Worm (Caenorhabditis elegans) whole organism, L1 larva: ENCODE data around the gene hex-3.

Source experiments
- C04F5.9 ChIP-seq: sonication (generic microtip); optimal IDR thresholded peaks from 2 replicates; lab custom pipeline; 2016; ENCODE audit warnings: missing genetic modification characterization, missing compliant biosample characterization
- C16A3.4 ChIP-seq: fragments of 150-350 bp; optimal IDR thresholded peaks from 2 replicates; lab custom pipeline; 2014; ENCODE audit warnings: missing biosample characterization, missing genetic modification characterization
- C34B4.2 ChIP-seq: sonication (generic microtip); optimal IDR thresholded peaks from 2 replicates; lab custom pipeline; 2017; ENCODE audit warnings: mild to moderate bottlenecking, missing genetic modification characterization, missing compliant biosample characterization
- Y116A8C.19 ChIP-seq: sonication (generic microtip); optimal IDR thresholded peaks from 2 replicates; lab custom pipeline; 2016; ENCODE audit warnings: missing compliant biosample characterization, missing genetic modification characterization, borderline replicate concordance
- aha-1 ChIP-seq: fragments of 150-350 bp; optimal IDR thresholded peaks from 2 replicates; lab custom pipeline; 2014; ENCODE audit warnings: missing biosample characterization, missing genetic modification characterization
- aly-2 ChIP-seq: fragments of 150-350 bp; optimal IDR thresholded peaks from 2 replicates; lab custom pipeline; 2014; ENCODE audit warnings: missing biosample characterization, missing genetic modification characterization
- blmp-1 ChIP-seq: fragments of 150-350 bp; optimal IDR thresholded peaks from 2 replicates; lab custom pipeline; 2014; ENCODE audit warnings: missing biosample characterization, missing genetic modification characterization
- ceh-63 ChIP-seq: fragments of 200-800 bp; sonication (Bioruptor generic); optimal IDR thresholded peaks from 2 replicates; lab custom pipeline; 2018; ENCODE audit warnings: mild to moderate bottlenecking, missing genetic modification characterization, missing compliant biosample characterization
- ceh-8 ChIP-seq: fragments of 200-800 bp; sonication (Bioruptor generic); optimal IDR thresholded peaks from 2 replicates; lab custom pipeline; 2018; ENCODE audit warnings: mild to moderate bottlenecking, missing genetic modification characterization, moderate library complexity, missing compliant biosample characterization
- ceh-82 ChIP-seq, 3 experiments: fragments of 150-350 bp in 1 of 3; sonication (generic microtip) in 2 of 3; optimal IDR thresholded peaks; 2 replicates each; lab custom pipeline; 2014 to 2017; ENCODE audit warnings: missing biosample characterization in 3 of 3, missing genetic modification characterization in 3 of 3
- ceh-90 ChIP-seq: sonication (generic microtip); optimal IDR thresholded peaks from 2 replicates; lab custom pipeline; 2016; ENCODE audit warnings: missing genetic modification characterization, missing compliant biosample characterization
- ces-1 ChIP-seq: fragments of 150-350 bp; optimal IDR thresholded peaks from 2 replicates; lab custom pipeline; 2014; ENCODE audit warnings: missing biosample characterization, missing genetic modification reagents, missing genetic modification characterization
- dsc-1 ChIP-seq: sonication (generic microtip); optimal IDR thresholded peaks from 2 replicates; lab custom pipeline; 2016; ENCODE audit warnings: mild to moderate bottlenecking, missing genetic modification characterization, missing compliant biosample characterization
- efl-1 ChIP-seq, 4 experiments: fragments of 150-350 bp; optimal IDR thresholded peaks in 3 of 4; peaks in 1 of 4; 1 replicate in 1 of 4; 2 replicates in 3 of 4; lab custom pipeline; 2014; ENCODE audit warnings: missing biosample characterization in 2 of 4, missing genetic modification characterization in 2 of 4, missing genetic modification reagents in 2 of 4
- elt-2 ChIP-seq: sonication (generic microtip); optimal IDR thresholded peaks from 2 replicates; lab custom pipeline; 2016; ENCODE audit warnings: missing genetic modification characterization, mild to moderate bottlenecking, inconsistent platforms, missing compliant biosample characterization, missing genetic modification reagents
- fkh-4 ChIP-seq: sonication (generic microtip); optimal IDR thresholded peaks from 2 replicates; lab custom pipeline; 2016; ENCODE audit warnings: missing compliant biosample characterization, missing genetic modification characterization, borderline replicate concordance
- fkh-8 ChIP-seq: sonication (generic microtip); optimal IDR thresholded peaks from 2 replicates; lab custom pipeline; 2016; ENCODE audit warnings: mild to moderate bottlenecking, missing genetic modification characterization, missing compliant biosample characterization
- fos-1 ChIP-seq: fragments of 150-350 bp; optimal IDR thresholded peaks from 2 replicates; lab custom pipeline; 2014; ENCODE audit warnings: missing biosample characterization, missing genetic modification characterization
- grh-1 ChIP-seq: fragments of 200-800 bp; sonication (Bioruptor generic); IDR thresholded peaks from 2 replicates; pipeline ENCODE4 v1.3.6; 2022; ENCODE audit warnings: missing genetic modification reagents, missing genetic modification characterization, missing compliant biosample characterization
- hlh-17 ChIP-seq: fragments of 200-800 bp; sonication (Bioruptor generic); optimal IDR thresholded peaks from 2 replicates; lab custom pipeline; 2018; ENCODE audit warnings: missing genetic modification characterization, mild to moderate bottlenecking, missing compliant biosample characterization, moderate library complexity, borderline replicate concordance
- irx-1 ChIP-seq: sonication (generic microtip); optimal IDR thresholded peaks from 2 replicates; lab custom pipeline; 2016; ENCODE audit warnings: missing genetic modification characterization, missing compliant biosample characterization
- isw-1 ChIP-seq: fragments of 200-800 bp; sonication (Bioruptor generic); IDR thresholded peaks from 2 replicates; pipeline ENCODE4 v1.3.6; 2022; ENCODE audit warnings: missing genetic modification characterization, missing compliant biosample characterization
- lin-13 ChIP-seq: fragments of 150-350 bp; optimal IDR thresholded peaks from 2 replicates; lab custom pipeline; 2014; ENCODE audit warnings: missing biosample characterization, missing genetic modification reagents, missing genetic modification characterization
- lin-14 ChIP-seq: fragments of 200-800 bp; sonication (Bioruptor generic); optimal IDR thresholded peaks from 2 replicates; lab custom pipeline; 2018; ENCODE audit warnings: mild to moderate bottlenecking, missing genetic modification characterization, moderate library complexity, missing compliant biosample characterization
- lin-15B ChIP-seq: fragments of 150-350 bp; sonication (generic microtip); optimal IDR thresholded peaks from 3 replicates; lab custom pipeline; 2014; ENCODE audit warnings: missing biosample characterization, missing genetic modification characterization
- lir-3 ChIP-seq: sonication (generic microtip); optimal IDR thresholded peaks from 2 replicates; lab custom pipeline; 2016; ENCODE audit warnings: mild to moderate bottlenecking, missing genetic modification characterization, moderate library complexity, missing compliant biosample characterization; ENCODE audit not compliant: poor library complexity
- lsy-2 ChIP-seq, 2 experiments: fragments of 150-350 bp; optimal IDR thresholded peaks; 2 replicates each; lab custom pipeline; 2014; ENCODE audit warnings: missing biosample characterization in 2 of 2, missing genetic modification characterization in 2 of 2
- mef-2 ChIP-seq: fragments of 150-350 bp; optimal IDR thresholded peaks from 2 replicates; lab custom pipeline; 2014; ENCODE audit warnings: missing biosample characterization, missing genetic modification characterization
- mep-1 ChIP-seq: fragments of 150-350 bp; optimal IDR thresholded peaks from 2 replicates; lab custom pipeline; 2014; ENCODE audit warnings: missing biosample characterization, missing genetic modification characterization
- nhr-11 ChIP-seq: fragments of 150-350 bp; optimal IDR thresholded peaks from 2 replicates; lab custom pipeline; 2014; ENCODE audit warnings: missing biosample characterization, missing genetic modification characterization
- nhr-19 ChIP-seq: fragments of 200-800 bp; sonication (Bioruptor generic); conservative IDR thresholded peaks from 2 replicates; pipeline ENCODE4 v1.3.6; 2022; ENCODE audit warnings: missing genetic modification characterization, missing compliant biosample characterization
- nhr-20 ChIP-seq: sonication (generic microtip); optimal IDR thresholded peaks from 2 replicates; lab custom pipeline; 2016; ENCODE audit warnings: mild to moderate bottlenecking, missing genetic modification characterization, missing compliant biosample characterization
- nhr-237 ChIP-seq: fragments of 150-350 bp; optimal IDR thresholded peaks from 2 replicates; lab custom pipeline; 2014; ENCODE audit warnings: missing biosample characterization, missing genetic modification characterization
- nhr-47 ChIP-seq: sonication (generic microtip); optimal IDR thresholded peaks from 2 replicates; lab custom pipeline; 2016; ENCODE audit warnings: mild to moderate bottlenecking, missing genetic modification characterization, moderate library complexity, missing compliant biosample characterization
- nhr-71 ChIP-seq: sonication (generic microtip); optimal IDR thresholded peaks from 2 replicates; lab custom pipeline; 2016; ENCODE audit warnings: mild to moderate bottlenecking, missing genetic modification characterization, moderate library complexity, missing compliant biosample characterization
- nhr-90 ChIP-seq: sonication (generic microtip); optimal IDR thresholded peaks from 2 replicates; lab custom pipeline; 2016; ENCODE audit warnings: mild to moderate bottlenecking, missing genetic modification characterization, missing compliant biosample characterization; ENCODE audit not compliant: poor library complexity
- rnt-1 ChIP-seq: sonication (generic microtip); optimal IDR thresholded peaks from 2 replicates; lab custom pipeline; 2016; ENCODE audit warnings: mild to moderate bottlenecking, missing genetic modification characterization, moderate library complexity, missing compliant biosample characterization
- skn-1 ChIP-seq: fragments of 150-350 bp; optimal IDR thresholded peaks from 2 replicates; lab custom pipeline; 2014; ENCODE audit warnings: missing biosample characterization, missing genetic modification characterization
- snpc-4 ChIP-seq: fragments of 150-350 bp; optimal IDR thresholded peaks from 2 replicates; lab custom pipeline; 2014; ENCODE audit warnings: missing biosample characterization, missing genetic modification characterization
- sox-4 ChIP-seq: sonication (generic microtip); optimal IDR thresholded peaks from 2 replicates; lab custom pipeline; 2016; ENCODE audit warnings: missing genetic modification characterization, missing compliant biosample characterization
- sup-37 ChIP-seq: fragments of 200-800 bp; sonication (Bioruptor generic); optimal IDR thresholded peaks from 2 replicates; lab custom pipeline; 2018; ENCODE audit warnings: mild to moderate bottlenecking, missing genetic modification characterization, missing compliant biosample characterization
- swsn-7 ChIP-seq: sonication (generic microtip); optimal IDR thresholded peaks from 2 replicates; lab custom pipeline; 2016; ENCODE audit warnings: missing genetic modification characterization, missing compliant biosample characterization
- tbx-2 ChIP-seq: sonication (generic microtip); optimal IDR thresholded peaks from 2 replicates; lab custom pipeline; 2016; ENCODE audit warnings: missing genetic modification characterization, missing compliant biosample characterization
- unc-30 ChIP-seq: sonication (generic microtip); optimal IDR thresholded peaks from 2 replicates; lab custom pipeline; 2017; ENCODE audit warnings: missing biosample characterization, missing genetic modification characterization
- unc-62 ChIP-seq: fragments of 150-350 bp; optimal IDR thresholded peaks from 2 replicates; lab custom pipeline; 2014; ENCODE audit warnings: missing biosample characterization, missing genetic modification reagents, missing genetic modification characterization
- unc-86 ChIP-seq: sonication (generic microtip); optimal IDR thresholded peaks from 2 replicates; lab custom pipeline; 2016; ENCODE audit warnings: missing genetic modification characterization, missing compliant biosample characterization
- unc-98 ChIP-seq: fragments of 200-800 bp; sonication (Bioruptor generic); IDR thresholded peaks from 2 replicates; pipeline ENCODE4 v1.3.6; 2022; ENCODE audit warnings: missing genetic modification characterization, missing compliant biosample characterization
- zip-4 ChIP-seq: fragments of 200-800 bp; sonication (Bioruptor generic); optimal IDR thresholded peaks from 2 replicates; lab custom pipeline; 2018; ENCODE audit warnings: mild to moderate bottlenecking, missing genetic modification characterization, moderate library complexity, missing compliant biosample characterization
- ztf-11 ChIP-seq, 2 experiments: sonication (generic microtip); optimal IDR thresholded peaks; 2 replicates each; lab custom pipeline; 2016 to 2017; ENCODE audit warnings: missing genetic modification characterization in 2 of 2, missing biosample characterization in 1 of 2, missing compliant biosample characterization in 1 of 2
- ztf-4 ChIP-seq: fragments of 150-350 bp; optimal IDR thresholded peaks from 2 replicates; lab custom pipeline; 2014; ENCODE audit warnings: missing biosample characterization, missing genetic modification characterization

Gene hex-3

DNA sequence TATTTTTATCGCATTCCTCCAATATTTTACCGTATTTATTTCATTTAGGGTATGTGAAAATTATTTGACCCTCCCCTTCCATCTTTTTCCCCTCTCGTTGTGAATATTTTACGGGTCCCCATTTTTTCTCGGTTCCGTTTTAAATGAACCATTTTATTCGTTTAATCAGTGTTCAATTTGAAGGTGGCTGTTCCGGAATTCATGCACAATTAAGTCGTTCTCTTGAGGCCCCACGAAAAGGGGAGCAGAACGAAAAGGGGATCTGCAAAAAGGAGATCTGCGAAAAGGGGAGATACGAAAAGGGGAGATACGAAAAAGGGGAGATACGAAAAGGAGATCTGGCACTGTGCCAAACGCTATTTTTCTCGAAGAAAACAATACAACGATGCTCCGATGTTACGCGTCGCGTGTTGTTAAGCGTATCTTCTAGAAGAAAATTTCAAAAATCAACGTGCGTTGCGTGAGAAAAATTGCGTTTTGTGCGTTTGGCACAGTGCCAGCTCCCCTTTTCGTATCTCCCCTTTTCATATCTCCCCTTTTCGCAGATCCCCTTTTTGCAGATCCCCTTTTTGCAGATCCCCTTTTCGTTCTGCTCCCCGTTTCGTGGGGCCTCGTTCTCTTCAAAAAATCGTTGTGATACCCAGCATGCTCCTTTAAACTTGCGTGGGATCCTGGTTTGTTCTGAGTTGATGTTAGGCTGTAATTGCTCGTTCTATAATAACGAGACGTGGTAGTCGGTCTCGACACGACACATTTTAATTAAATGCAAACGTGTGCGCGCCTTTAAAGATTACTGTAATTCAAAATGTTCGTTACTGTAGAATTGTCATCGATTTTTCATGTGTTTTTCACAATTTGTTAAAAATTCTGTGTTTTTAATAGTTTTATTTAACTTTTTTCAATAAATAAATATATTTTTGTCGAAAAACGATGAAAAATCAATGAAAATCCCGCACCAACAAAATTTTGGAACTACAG, 37.9 kb upstream of the hex-3 start:
- no peak for TF ChIP-seq lin-13
- TF ChIP-seq lir-3 (tag; lab: Kevin White, UChicago): peak; percentile 16
- no peak for TF ChIP-seq nhr-11 (tag; lab: Kevin White, UChicago)
- TF ChIP-seq ztf-4 (tag; lab: Kevin White, UChicago): no peak
- peak; percentile 21 for TF ChIP-seq dsc-1 (tag; lab: Kevin White, UChicago)
- no peak for TF ChIP-seq fos-1 (tag; lab: Kevin White, UChicago)
- 0 out of 2 replicates have a peak, but pooled peaks have one; percentile 52 for TF ChIP-seq unc-98 (GFP tag; lab: Robert Waterston, UW)
- peak; percentile 43 for TF ChIP-seq nhr-47 (tag; lab: Kevin White, UChicago)
- TF ChIP-seq blmp-1 (tag; lab: Kevin White, UChicago): no peak
- TF ChIP-seq nhr-71 (tag; lab: Kevin White, UChicago): peak; percentile 51
- no peak for TF ChIP-seq lin-14 (GFP tag; lab: Kevin White, UChicago)
- no peak; the same call in 1 of the 2 replicates for TF ChIP-seq isw-1 (GFP tag; lab: Robert Waterston, UW)
- peak; percentile 33 for TF ChIP-seq rnt-1
- no peak for TF ChIP-seq unc-62
- no peak for TF ChIP-seq lin-15B (tag; lab: Kevin White, UChicago)
- peak; percentile 22 for TF ChIP-seq nhr-90 (tag; lab: Kevin White, UChicago)
- TF ChIP-seq ceh-8 (GFP tag; lab: Kevin White, UChicago): no peak
- TF ChIP-seq tbx-2 (tag; lab: Kevin White, UChicago): peak; percentile 36
- TF ChIP-seq aha-1 (tag; lab: Kevin White, UChicago): no peak
- no peak for TF ChIP-seq zip-4 (GFP tag; lab: Kevin White, UChicago)
- no peak for TF ChIP-seq C16A3.4 (tag; lab: Kevin White, UChicago)
- TF ChIP-seq mep-1 (tag; lab: Kevin White, UChicago): no peak
- no peak for TF ChIP-seq nhr-237
- no peak for TF ChIP-seq unc-30 (tag; lab: Kevin White, UChicago)
- TF ChIP-seq efl-1 (optimal IDR thresholded peaks at IDR 0.05; lab: Kevin White, UChicago): peak in 1 of 2 experiments; percentile 42
- no peak for TF ChIP-seq efl-1 (GFP tag; optimal IDR thresholded peaks at IDR 0.05 in 1 of 2; lab: Kevin White, UChicago)
- TF ChIP-seq aly-2 (tag; lab: Kevin White, UChicago): no peak
- TF ChIP-seq elt-2 (tag; lab: Kevin White, UChicago): no peak
- peak in 1 of 2 experiments; percentile 56 for TF ChIP-seq ztf-11 (tag; optimal IDR thresholded peaks at IDR 0.05; lab: Kevin White, UChicago)
- TF ChIP-seq fkh-4 (tag; lab: Kevin White, UChicago): no peak
- TF ChIP-seq nhr-19 (GFP tag; lab: Robert Waterston, UW): peak; percentile 47
- TF ChIP-seq swsn-7 (tag; lab: Kevin White, UChicago): peak; percentile 29
- no peak for TF ChIP-seq skn-1 (tag; lab: Kevin White, UChicago)
- TF ChIP-seq grh-1: no peak
- no peak for TF ChIP-seq ceh-63 (GFP tag; lab: Kevin White, UChicago)
- TF ChIP-seq fkh-8 (tag; lab: Kevin White, UChicago): no peak
- TF ChIP-seq ces-1 (GFP tag; lab: Kevin White, UChicago): no peak
- TF ChIP-seq mef-2 (tag; lab: Kevin White, UChicago): no peak
- TF ChIP-seq Y116A8C.19 (tag; lab: Kevin White, UChicago): no peak
- peak; percentile 32 for TF ChIP-seq unc-86 (tag; lab: Kevin White, UChicago)
- TF ChIP-seq snpc-4 (tag; lab: Kevin White, UChicago): no peak
- no peak for TF ChIP-seq sox-4
- TF ChIP-seq sup-37: no peak
- TF ChIP-seq ceh-82 (tag; optimal IDR thresholded peaks at IDR 0.05; lab: Kevin White, UChicago): no peak
- no peak for TF ChIP-seq nhr-20 (tag; lab: Kevin White, UChicago)
- no peak for TF ChIP-seq lsy-2 (tag; optimal IDR thresholded peaks at IDR 0.05; lab: Kevin White, UChicago)
- no peak for TF ChIP-seq ceh-90 (tag; lab: Kevin White, UChicago)
- no peak for TF ChIP-seq C34B4.2 (tag; lab: Kevin White, UChicago)
- TF ChIP-seq hlh-17 (GFP tag; lab: Kevin White, UChicago): no peak
- no peak for TF ChIP-seq irx-1 (tag; lab: Kevin White, UChicago)
- TF ChIP-seq C04F5.9 (tag; lab: Kevin White, UChicago): no peak
